Worm (Caenorhabditis elegans) whole organism, mixed stage, embryonic: ENCODE data around the gene gphr-2.

Experiments used
- mep-1 ChIP-seq: fragments of 150-350 bp; optimal IDR thresholded peaks from 2 replicates; lab custom pipeline; 2017; ENCODE audit warnings: missing biosample characterization, missing genetic modification reagents, missing genetic modification characterization, inconsistent platforms
- nhr-28 ChIP-seq: fragments of 150-350 bp; optimal IDR thresholded peaks from 2 replicates; lab custom pipeline; 2014; ENCODE audit warnings: missing biosample characterization, missing genetic modification characterization
- snpc-4 ChIP-seq: fragments of 150-350 bp; optimal IDR thresholded peaks from 2 replicates; lab custom pipeline; 2014; ENCODE audit warnings: missing biosample characterization, missing genetic modification characterization

DNA sequence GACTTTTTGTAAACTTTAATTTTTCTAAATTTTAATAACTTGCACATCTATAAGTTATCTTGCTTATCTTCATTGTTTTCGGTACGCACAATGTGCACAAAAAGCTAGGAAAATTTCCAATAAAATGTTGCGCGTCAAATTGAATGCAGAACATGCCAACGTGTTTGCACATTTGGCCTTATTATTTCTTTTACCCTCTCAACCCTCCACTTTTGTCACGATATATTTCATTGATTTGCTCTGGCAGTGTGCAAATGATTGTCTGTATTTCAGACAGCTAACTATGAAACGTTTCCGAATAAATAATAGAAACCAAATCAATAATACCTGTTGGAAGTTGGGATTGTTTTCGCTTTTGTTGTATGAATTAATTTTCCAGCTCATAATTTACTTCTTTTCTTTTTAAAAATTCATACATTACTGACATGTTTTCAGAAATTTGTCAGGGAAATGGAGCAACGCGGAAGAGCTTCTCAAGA, 42.2 kb upstream of the gphr-2 start, which contains the start of gene wdr-5.2:
- no peak for TF ChIP-seq snpc-4 (tag; lab: Kevin White, UChicago)
- no peak for TF ChIP-seq mep-1 (tag; lab: Kevin White, UChicago)
- TF ChIP-seq nhr-28 (tag; lab: Kevin White, UChicago), result no peak
